Worm (Caenorhabditis elegans): ENCODE measurements around the gene F19B2.6.

DNA sequence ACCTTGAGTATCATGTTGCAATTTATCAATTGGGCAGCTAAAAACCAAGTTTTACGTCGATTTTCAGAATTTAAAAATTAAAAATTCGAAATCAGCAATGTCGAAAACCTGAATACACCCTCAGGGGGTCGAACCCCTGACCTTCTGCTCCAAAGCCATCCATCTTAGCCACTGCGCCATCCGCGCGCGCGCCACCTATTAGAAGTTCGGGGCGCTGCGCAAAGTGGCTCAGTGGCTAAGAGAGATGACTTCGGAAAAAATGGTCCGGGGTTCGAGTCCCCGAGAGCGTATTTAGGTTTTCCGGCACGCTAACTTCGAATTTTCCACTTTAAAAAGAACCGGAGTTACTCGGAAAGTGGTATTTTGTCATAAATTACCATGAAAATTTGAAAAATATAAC, 33.9 kb upstream of the F19B2.6 start:
- no peak for TF ChIP-seq aly-2 (tag; optimal IDR thresholded peaks at IDR 0.05)
- TF ChIP-seq elt-1 (tag; optimal IDR thresholded peaks at IDR 0.05), result no peak
- no peak for TF ChIP-seq mdl-1 (tag; optimal IDR thresholded peaks at IDR 0.05)
- no peak for TF ChIP-seq sma-3 (GFP tag; optimal IDR thresholded peaks at IDR 0.05)
- no peak for TF ChIP-seq elt-3 (tag; optimal IDR thresholded peaks at IDR 0.05)
